Worm (Caenorhabditis elegans) whole organism, L1 larva: Measurements from ENCODE around the gene spex-3.
A peak's percentile ranks its signal among the peaks of the same experiment; 100 is the strongest.

Experiments used
- C34B4.2 ChIP-seq: sonication (generic microtip); optimal IDR thresholded peaks from 2 replicates; lab custom pipeline; 2017; ENCODE audit warnings: mild to moderate bottlenecking, missing genetic modification characterization, missing compliant biosample characterization
- F16B12.6 ChIP-seq: fragments of 150-350 bp; optimal IDR thresholded peaks from 2 replicates; lab custom pipeline; 2014; ENCODE audit warnings: missing biosample characterization, missing genetic modification characterization
- Y116A8C.19 ChIP-seq: sonication (generic microtip); optimal IDR thresholded peaks from 2 replicates; lab custom pipeline; 2016; ENCODE audit warnings: missing compliant biosample characterization, missing genetic modification characterization, borderline replicate concordance
- aha-1 ChIP-seq: fragments of 150-350 bp; optimal IDR thresholded peaks from 2 replicates; lab custom pipeline; 2014; ENCODE audit warnings: missing biosample characterization, missing genetic modification characterization
- alr-1 ChIP-seq: fragments of 200-800 bp; sonication (Bioruptor generic); optimal IDR thresholded peaks from 2 replicates; lab custom pipeline; 2018; ENCODE audit warnings: borderline replicate concordance, mild to moderate bottlenecking, missing genetic modification characterization, missing compliant biosample characterization
- ceh-8 ChIP-seq: fragments of 200-800 bp; sonication (Bioruptor generic); optimal IDR thresholded peaks from 2 replicates; lab custom pipeline; 2018; ENCODE audit warnings: mild to moderate bottlenecking, missing genetic modification characterization, moderate library complexity, missing compliant biosample characterization
- ceh-82 ChIP-seq, 3 experiments: fragments of 150-350 bp in 1 of 3; sonication (generic microtip) in 2 of 3; optimal IDR thresholded peaks; 2 replicates each; lab custom pipeline; 2014 to 2017; ENCODE audit warnings: missing biosample characterization in 3 of 3, missing genetic modification characterization in 3 of 3
- ceh-88 ChIP-seq: fragments of 200-800 bp; sonication (Bioruptor generic); IDR thresholded peaks from 2 replicates; pipeline ENCODE4 v1.3.6; 2022; ENCODE audit warnings: missing genetic modification characterization, missing compliant biosample characterization
- dpl-1 ChIP-seq, 3 experiments: fragments of 150-350 bp in 2 of 3; sonication (generic microtip) in 1 of 3; optimal IDR thresholded peaks; 2 replicates each; lab custom pipeline; 2014 to 2017; ENCODE audit warnings: missing biosample characterization in 3 of 3, missing genetic modification characterization in 3 of 3, missing genetic modification reagents in 3 of 3
- dsc-1 ChIP-seq: sonication (generic microtip); optimal IDR thresholded peaks from 2 replicates; lab custom pipeline; 2016; ENCODE audit warnings: mild to moderate bottlenecking, missing genetic modification characterization, missing compliant biosample characterization
- egl-13 ChIP-seq: sonication (generic microtip); optimal IDR thresholded peaks from 2 replicates; lab custom pipeline; 2016; ENCODE audit warnings: missing genotype, missing genetic modification reagents, missing genetic modification characterization, missing compliant biosample characterization
- elt-2 ChIP-seq: sonication (generic microtip); optimal IDR thresholded peaks from 2 replicates; lab custom pipeline; 2016; ENCODE audit warnings: missing genetic modification characterization, mild to moderate bottlenecking, inconsistent platforms, missing compliant biosample characterization, missing genetic modification reagents
- fkh-10 ChIP-seq: sonication (generic microtip); optimal IDR thresholded peaks from 2 replicates; lab custom pipeline; 2017; ENCODE audit warnings: missing biosample characterization, missing genetic modification reagents, missing genetic modification characterization
- fkh-8 ChIP-seq: sonication (generic microtip); optimal IDR thresholded peaks from 2 replicates; lab custom pipeline; 2016; ENCODE audit warnings: mild to moderate bottlenecking, missing genetic modification characterization, missing compliant biosample characterization
- fos-1 ChIP-seq: fragments of 150-350 bp; optimal IDR thresholded peaks from 2 replicates; lab custom pipeline; 2014; ENCODE audit warnings: missing biosample characterization, missing genetic modification characterization
- grh-1 ChIP-seq: fragments of 200-800 bp; sonication (Bioruptor generic); IDR thresholded peaks from 2 replicates; pipeline ENCODE4 v1.3.6; 2022; ENCODE audit warnings: missing genetic modification reagents, missing genetic modification characterization, missing compliant biosample characterization
- jun-1 ChIP-seq: fragments of 150-350 bp; optimal IDR thresholded peaks from 2 replicates; lab custom pipeline; 2014; ENCODE audit warnings: missing biosample characterization, missing genetic modification reagents, missing genetic modification characterization
- lin-14 ChIP-seq: fragments of 200-800 bp; sonication (Bioruptor generic); optimal IDR thresholded peaks from 2 replicates; lab custom pipeline; 2018; ENCODE audit warnings: mild to moderate bottlenecking, missing genetic modification characterization, moderate library complexity, missing compliant biosample characterization
- lin-15B ChIP-seq: fragments of 150-350 bp; sonication (generic microtip); optimal IDR thresholded peaks from 3 replicates; lab custom pipeline; 2014; ENCODE audit warnings: missing biosample characterization, missing genetic modification characterization
- lin-35 ChIP-seq, 2 experiments: fragments of 150-350 bp; optimal IDR thresholded peaks; 2 replicates each; lab custom pipeline; 2014; ENCODE audit warnings: missing biosample characterization in 2 of 2, missing genetic modification characterization in 2 of 2, missing genetic modification reagents in 2 of 2
- mab-9 ChIP-seq: fragments of 200-800 bp; sonication (Bioruptor generic); IDR thresholded peaks from 2 replicates; pipeline ENCODE4 v1.3.6; 2022; ENCODE audit warnings: missing genetic modification reagents, missing genetic modification characterization, missing compliant biosample characterization
- mdl-1 ChIP-seq, 2 experiments: fragments of 150-350 bp; optimal IDR thresholded peaks; 2 replicates each; lab custom pipeline; 2014 to 2017; ENCODE audit warnings: missing biosample characterization in 2 of 2, missing genetic modification characterization in 2 of 2, inconsistent platforms in 1 of 2
- mep-1 ChIP-seq: fragments of 150-350 bp; optimal IDR thresholded peaks from 2 replicates; lab custom pipeline; 2014; ENCODE audit warnings: missing biosample characterization, missing genetic modification characterization
- nhr-12 ChIP-seq: sonication (generic microtip); optimal IDR thresholded peaks from 2 replicates; lab custom pipeline; 2017; ENCODE audit warnings: missing biosample characterization, missing genetic modification characterization
- nhr-20 ChIP-seq: sonication (generic microtip); optimal IDR thresholded peaks from 2 replicates; lab custom pipeline; 2016; ENCODE audit warnings: mild to moderate bottlenecking, missing genetic modification characterization, missing compliant biosample characterization
- nhr-28 ChIP-seq: fragments of 150-350 bp; optimal IDR thresholded peaks from 2 replicates; lab custom pipeline; 2014; ENCODE audit warnings: missing biosample characterization, missing genetic modification characterization
- nhr-47 ChIP-seq: sonication (generic microtip); optimal IDR thresholded peaks from 2 replicates; lab custom pipeline; 2016; ENCODE audit warnings: mild to moderate bottlenecking, missing genetic modification characterization, moderate library complexity, missing compliant biosample characterization
- nhr-76 ChIP-seq: sonication (generic microtip); optimal IDR thresholded peaks from 2 replicates; lab custom pipeline; 2017; ENCODE audit warnings: missing biosample characterization, missing genetic modification characterization
- nhr-85 ChIP-seq: sonication (generic microtip); peaks from one replicate; lab custom pipeline; 2016; ENCODE audit warnings: missing genetic modification characterization, inconsistent platforms, missing compliant biosample characterization
- nhr-90 ChIP-seq: sonication (generic microtip); optimal IDR thresholded peaks from 2 replicates; lab custom pipeline; 2016; ENCODE audit warnings: mild to moderate bottlenecking, missing genetic modification characterization, missing compliant biosample characterization; ENCODE audit not compliant: poor library complexity
- pqm-1 ChIP-seq: sonication (generic microtip); optimal IDR thresholded peaks from 3 replicates; lab custom pipeline; 2017; ENCODE audit warnings: missing biosample characterization, missing genetic modification characterization
- skn-1 ChIP-seq: fragments of 150-350 bp; optimal IDR thresholded peaks from 2 replicates; lab custom pipeline; 2014; ENCODE audit warnings: missing biosample characterization, missing genetic modification characterization
- snpc-4 ChIP-seq: fragments of 150-350 bp; optimal IDR thresholded peaks from 2 replicates; lab custom pipeline; 2014; ENCODE audit warnings: missing biosample characterization, missing genetic modification characterization
- sox-4 ChIP-seq: sonication (generic microtip); optimal IDR thresholded peaks from 2 replicates; lab custom pipeline; 2016; ENCODE audit warnings: missing genetic modification characterization, missing compliant biosample characterization
- sptf-1 ChIP-seq: fragments of 150-350 bp; optimal IDR thresholded peaks from 2 replicates; lab custom pipeline; 2014; ENCODE audit warnings: missing biosample characterization, missing genetic modification characterization
- swsn-7 ChIP-seq: sonication (generic microtip); optimal IDR thresholded peaks from 2 replicates; lab custom pipeline; 2016; ENCODE audit warnings: missing genetic modification characterization, missing compliant biosample characterization
- tlp-1 ChIP-seq: fragments of 150-350 bp; optimal IDR thresholded peaks from 2 replicates; lab custom pipeline; 2014; ENCODE audit warnings: missing biosample characterization, missing genetic modification characterization
- unc-130 ChIP-seq: fragments of 150-350 bp; optimal IDR thresholded peaks from 2 replicates; lab custom pipeline; 2017; ENCODE audit warnings: missing biosample characterization, missing genetic modification characterization, inconsistent platforms
- unc-30 ChIP-seq: sonication (generic microtip); optimal IDR thresholded peaks from 2 replicates; lab custom pipeline; 2017; ENCODE audit warnings: missing biosample characterization, missing genetic modification characterization
- unc-62 ChIP-seq: fragments of 150-350 bp; optimal IDR thresholded peaks from 2 replicates; lab custom pipeline; 2014; ENCODE audit warnings: missing biosample characterization, missing genetic modification reagents, missing genetic modification characterization
- unc-86 ChIP-seq: sonication (generic microtip); optimal IDR thresholded peaks from 2 replicates; lab custom pipeline; 2016; ENCODE audit warnings: missing genetic modification characterization, missing compliant biosample characterization
- unc-98 ChIP-seq: fragments of 200-800 bp; sonication (Bioruptor generic); IDR thresholded peaks from 2 replicates; pipeline ENCODE4 v1.3.6; 2022; ENCODE audit warnings: missing genetic modification characterization, missing compliant biosample characterization
- zip-4 ChIP-seq: fragments of 200-800 bp; sonication (Bioruptor generic); optimal IDR thresholded peaks from 2 replicates; lab custom pipeline; 2018; ENCODE audit warnings: mild to moderate bottlenecking, missing genetic modification characterization, moderate library complexity, missing compliant biosample characterization
- ztf-11 ChIP-seq, 2 experiments: sonication (generic microtip); optimal IDR thresholded peaks; 2 replicates each; lab custom pipeline; 2016 to 2017; ENCODE audit warnings: missing genetic modification characterization in 2 of 2, missing biosample characterization in 1 of 2, missing compliant biosample characterization in 1 of 2

Gene spex-3

DNA sequence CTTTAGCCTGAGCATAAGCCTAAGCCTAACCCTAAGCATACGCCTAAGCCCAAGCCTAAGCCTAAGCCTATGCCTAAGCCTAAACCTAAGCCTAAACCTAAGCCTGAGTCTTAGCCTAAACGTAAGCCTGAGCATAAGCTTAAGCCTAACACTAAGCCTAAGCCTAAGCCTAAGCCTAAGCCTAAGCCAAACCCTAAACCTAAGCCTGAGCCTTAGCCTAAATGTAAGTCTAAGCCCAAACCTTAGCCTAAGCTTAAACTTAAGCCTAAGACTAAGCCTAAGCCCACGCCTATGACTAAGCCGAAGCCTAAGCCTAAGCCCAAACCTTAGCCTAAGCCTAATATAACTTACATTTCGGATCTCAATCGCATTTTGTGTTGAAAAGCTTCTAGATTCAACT, 1.8 kb upstream of the spex-3 start (continued):
- TF ChIP-seq sptf-1 (tag; lab: Kevin White, UChicago) = no peak

DNA sequence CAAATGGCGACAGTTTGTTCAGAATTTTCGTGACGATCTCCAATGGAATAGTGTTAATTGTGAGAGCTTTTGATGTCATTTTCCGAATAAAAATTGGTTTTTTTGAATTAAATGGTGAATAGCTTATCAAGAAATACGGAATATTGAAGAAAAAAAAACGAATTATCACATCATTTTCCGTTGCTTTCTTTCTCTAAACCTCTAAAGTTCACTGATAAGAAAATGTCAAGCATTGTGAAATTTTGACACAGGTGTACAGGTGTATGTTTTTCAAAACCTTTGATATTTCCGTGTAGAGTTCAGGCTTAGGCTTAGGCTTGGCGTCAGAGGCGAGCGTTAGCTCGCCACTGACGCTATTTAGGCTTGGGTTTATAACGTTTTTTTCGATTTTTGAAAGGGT, 3.4 kb downstream of the spex-3 start, which contains the start of gene fbxa-74:
Gene fbxa-74, minus strand, starts transcription at position 145 of the 400 bp plus-strand sequence.
- TF ChIP-seq pqm-1 (tag; lab: Kevin White, UChicago) (peak; percentile 27), nhr-47 (no peak), elt-2 (tag; lab: Kevin White, UChicago) (peak; percentile 55), lin-35 (GFP tag; optimal IDR thresholded peaks at IDR 0.05; lab: Kevin White, UChicago) (peak in 1 of 2 experiments; percentile 13)

DNA sequence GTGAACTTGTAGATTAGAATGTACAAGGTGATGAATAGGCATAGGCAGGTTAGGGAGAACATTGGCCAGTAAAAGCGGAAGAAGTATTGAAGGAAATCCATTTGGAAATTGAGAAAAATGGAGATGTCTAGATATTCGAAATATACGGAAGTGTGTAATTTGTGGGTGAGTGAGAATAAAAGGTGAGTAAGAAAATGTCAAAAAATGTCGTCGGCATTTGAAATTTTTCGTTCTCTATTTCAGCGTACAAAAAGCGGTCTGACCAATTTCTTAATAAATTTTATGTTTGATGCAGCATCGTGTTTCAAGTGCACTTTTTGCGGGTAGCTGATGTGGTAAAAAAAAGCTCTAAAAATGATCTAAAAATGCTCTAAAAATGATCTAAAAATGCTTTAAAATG, 7.2 kb downstream of the spex-3 start, which contains the start of gene srd-64:
Gene srd-64, minus strand, starts transcription at position 101 of the 400 bp plus-strand sequence.
- TF ChIP-seq pqm-1 (tag; lab: Kevin White, UChicago) (no peak), C34B4.2 (tag; lab: Kevin White, UChicago) (no peak), dpl-1 (GFP tag; optimal IDR thresholded peaks at IDR 0.05; lab: Kevin White, UChicago) (no peak), ceh-88 (GFP tag; lab: Robert Waterston, UW) (no peak), snpc-4 (no peak), Y116A8C.19 (tag; lab: Kevin White, UChicago) (no peak), unc-62 (no peak), egl-13 (tag; lab: Kevin White, UChicago) (no peak), alr-1 (tag; lab: Kevin White, UChicago) (no peak), nhr-12 (no peak), ceh-82 (tag; optimal IDR thresholded peaks at IDR 0.05; lab: Kevin White, UChicago) (no peak), unc-30 (tag; lab: Kevin White, UChicago) (no peak), unc-130 (tag; lab: Kevin White, UChicago) (no peak), dsc-1 (tag; lab: Kevin White, UChicago) (no peak), fos-1 (no peak), nhr-20 (tag; lab: Kevin White, UChicago) (no peak), aha-1 (tag; lab: Kevin White, UChicago) (no peak), ztf-11 (tag; optimal IDR thresholded peaks at IDR 0.05; lab: Kevin White, UChicago) (no peak), nhr-28 (tag; lab: Kevin White, UChicago) (no peak)

DNA sequence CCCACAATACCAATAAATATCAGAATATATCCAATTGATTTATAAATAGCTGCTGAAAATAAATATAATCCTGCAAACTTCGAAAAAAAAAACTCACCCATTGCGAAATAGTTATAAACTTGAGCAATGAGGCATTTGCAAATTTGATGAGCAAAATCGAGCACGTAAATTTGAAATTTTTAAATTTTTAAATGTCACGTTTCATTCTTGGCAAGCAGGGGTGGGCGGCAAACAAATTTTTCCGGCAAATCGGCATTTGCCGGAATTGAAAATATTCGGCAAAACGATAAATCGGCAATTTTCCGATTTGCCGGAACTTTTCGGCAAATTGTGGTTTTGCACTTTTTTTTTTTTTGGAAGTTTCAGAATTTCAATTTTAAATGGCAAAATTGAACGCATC, 12.3 kb downstream of the spex-3 start, which contains the start of gene Y22D7AR.14:
Gene Y22D7AR.14, minus strand, starts transcription at position 101 of the 400 bp plus-strand sequence.
- TF ChIP-seq nhr-76 (tag; lab: Kevin White, UChicago) (no peak), F16B12.6 (no peak)

DNA sequence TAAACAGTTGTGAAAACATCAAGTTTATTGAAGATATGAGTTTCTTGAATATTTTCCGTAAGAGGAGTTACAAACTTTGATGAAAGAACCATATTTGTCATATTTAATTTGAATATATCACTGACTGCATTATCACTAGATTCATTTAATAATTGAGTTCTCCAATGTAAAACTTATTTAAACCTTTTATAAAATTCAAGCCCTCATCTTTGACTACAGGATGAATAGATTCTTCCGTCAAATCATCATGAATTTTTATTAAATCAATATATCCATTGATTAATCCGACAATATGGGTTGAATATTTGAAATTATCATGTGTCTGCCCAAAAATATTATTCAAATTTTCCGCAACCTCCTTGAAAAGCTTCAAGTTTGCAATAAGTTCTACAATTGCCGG, 14.2 kb downstream of the spex-3 start, which contains the start of gene Y22D7AR.7:
Gene Y22D7AR.7, minus strand, starts transcription at position 101 of the 400 bp plus-strand sequence.
- TF ChIP-seq snpc-4 (no peak), ceh-8 (no peak), jun-1 (tag; lab: Kevin White, UChicago) (no peak), nhr-85 (tag; lab: Kevin White, UChicago) (peak; percentile 47), sox-4 (tag; lab: Kevin White, UChicago) (no peak)

DNA sequence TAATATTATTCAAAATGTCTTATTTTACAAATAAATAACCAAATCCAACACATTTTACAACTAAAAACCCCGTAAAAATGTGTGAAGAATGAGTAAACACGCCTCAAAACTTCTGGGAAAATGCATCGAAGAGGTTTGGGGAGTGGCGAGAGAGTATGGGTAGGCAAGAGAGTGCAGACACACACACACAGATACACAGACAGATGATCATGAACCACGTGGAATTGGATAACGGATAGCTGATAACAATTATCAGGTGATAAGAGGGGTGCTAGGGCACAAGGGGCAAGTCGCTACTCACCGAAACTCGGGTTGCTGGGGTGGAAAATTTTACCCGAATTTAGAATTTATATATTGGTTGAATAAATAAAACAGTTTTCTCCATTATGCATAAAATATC, 20.0 kb downstream of the spex-3 start:
- peak; percentile 28 for TF ChIP-seq swsn-7 (tag; lab: Kevin White, UChicago)
- peak; percentile 60 for TF ChIP-seq fkh-8
- peak; percentile 61 for TF ChIP-seq elt-2 (tag; lab: Kevin White, UChicago)
- peak; percentile 54 for TF ChIP-seq nhr-90
- no peak for TF ChIP-seq unc-98 (GFP tag; lab: Robert Waterston, UW)
- peak; percentile 72 for TF ChIP-seq nhr-20 (tag; lab: Kevin White, UChicago)
- TF ChIP-seq mab-9 (GFP tag; lab: Robert Waterston, UW) = 0 out of 2 replicates have a peak, but pooled peaks have one; percentile 16
- TF ChIP-seq mep-1 (tag; lab: Kevin White, UChicago) = no peak
- no peak for TF ChIP-seq grh-1 (GFP tag; lab: Robert Waterston, UW)
- TF ChIP-seq skn-1 = peak; percentile 26
- no peak for TF ChIP-seq fkh-10
- no peak for TF ChIP-seq nhr-47
- no peak for TF ChIP-seq tlp-1 (tag; lab: Kevin White, UChicago)
- TF ChIP-seq lin-14 = peak; percentile 84
- no peak for TF ChIP-seq unc-86 (tag; lab: Kevin White, UChicago)
- no peak for TF ChIP-seq zip-4 (GFP tag; lab: Kevin White, UChicago)
- TF ChIP-seq ceh-82 (tag; optimal IDR thresholded peaks at IDR 0.05; lab: Kevin White, UChicago) = no peak
- no peak for TF ChIP-seq lin-15B
- TF ChIP-seq mdl-1 (tag; optimal IDR thresholded peaks at IDR 0.05; lab: Kevin White, UChicago) = peak in 1 of 2 experiments; percentile 94
